Worm (Caenorhabditis elegans) whole organism, young adult: Measurements from ENCODE around the gene usp-46.
A peak's percentile ranks its signal among the peaks of the same experiment; 100 is the strongest.

ENCODE experiments used
- B0261.1 ChIP-seq: sonication (generic microtip); optimal IDR thresholded peaks from 2 replicates; lab custom pipeline; 2016; ENCODE audit warnings: mild to moderate bottlenecking, missing genetic modification characterization, moderate library complexity, missing compliant biosample characterization
- F33H1.4 ChIP-seq: fragments of 200-800 bp; sonication (Bioruptor generic); IDR thresholded peaks from 2 replicates; pipeline ENCODE4 v1.3.6; 2022; ENCODE audit warnings: missing genetic modification reagents, missing genetic modification characterization, missing compliant biosample characterization
- dpl-1 ChIP-seq: fragments of 150-350 bp; optimal IDR thresholded peaks from 2 replicates; lab custom pipeline; 2014; ENCODE audit warnings: missing biosample characterization, missing genetic modification reagents, missing genetic modification characterization
- ets-4 ChIP-seq: fragments of 200-800 bp; sonication (Bioruptor generic); optimal IDR thresholded peaks from 2 replicates; lab custom pipeline; 2018; ENCODE audit warnings: mild to moderate bottlenecking, missing genetic modification characterization, missing compliant biosample characterization
- him-1 ChIP-seq: sonication (generic microtip); optimal IDR thresholded peaks from 2 replicates; lab custom pipeline; 2016; ENCODE audit warnings: missing genotype, missing genetic modification reagents, missing genetic modification characterization, missing compliant biosample characterization
- hmg-1.2 ChIP-seq: fragments of 200-800 bp; sonication (Bioruptor generic); IDR thresholded peaks from 2 replicates; pipeline ENCODE4 v1.3.6; 2022; ENCODE audit warnings: missing genetic modification reagents, missing genetic modification characterization, missing compliant biosample characterization
- lin-35 ChIP-seq, 3 experiments: fragments of 150-350 bp in 2 of 3; sonication (generic microtip) in 1 of 3; optimal IDR thresholded peaks; 2 replicates each; lab custom pipeline; 2014 to 2018; ENCODE audit warnings: missing biosample characterization in 3 of 3, missing genetic modification characterization in 3 of 3, missing genetic modification reagents in 3 of 3
- lin-54 ChIP-seq: fragments of 200-800 bp; sonication (Bioruptor generic); optimal IDR thresholded peaks from 2 replicates; lab custom pipeline; 2018; ENCODE audit warnings: mild to moderate bottlenecking, missing genetic modification characterization, missing compliant biosample characterization
- nfya-1 ChIP-seq: sonication (generic microtip); optimal IDR thresholded peaks from 2 replicates; lab custom pipeline; 2017; ENCODE audit warnings: antibody characterized with exemption, missing compliant biosample characterization, missing genetic modification characterization, borderline replicate concordance; ENCODE audit not compliant: insufficient read depth
- pbrm-1 ChIP-seq: fragments of 200-800 bp; sonication (Bioruptor generic); IDR thresholded peaks from 2 replicates; pipeline ENCODE4 v1.3.6; 2022; ENCODE audit warnings: missing genetic modification reagents, missing genetic modification characterization, missing compliant biosample characterization
- ztf-26 ChIP-seq: sonication (generic microtip); optimal IDR thresholded peaks from 2 replicates; lab custom pipeline; 2017; ENCODE audit warnings: missing genetic modification characterization, missing compliant biosample characterization
- ztf-3 ChIP-seq: fragments of 200-800 bp; sonication (Bioruptor generic); optimal IDR thresholded peaks from 2 replicates; lab custom pipeline; 2018; ENCODE audit warnings: mild to moderate bottlenecking, missing genetic modification characterization, missing compliant biosample characterization

- TF ChIP-seq him-1 (tag; lab: Kevin White, UChicago) (no peak), dpl-1 (GFP tag; lab: Kevin White, UChicago) (no peak), ets-4 (GFP tag; lab: Kevin White, UChicago) (no peak), lin-35 (GFP tag; optimal IDR thresholded peaks at IDR 0.05; lab: Kevin White, UChicago) (no peak), hmg-1.2 (GFP tag; lab: Robert Waterston, UW) (peak; percentile 42; the same call in 1 of the 2 replicates), B0261.1 (tag; lab: Kevin White, UChicago) (no peak), lin-54 (GFP tag; lab: Kevin White, UChicago) (no peak), F33H1.4 (GFP tag; lab: Robert Waterston, UW) (no peak), ztf-26 (tag; lab: Kevin White, UChicago) (no peak), pbrm-1 (no peak), nfya-1 (no peak), ztf-3 (no peak)
Observed at ce11 chrIII:9740663-9741062, 35.8 kb upstream of the usp-46 start.
